Worm (Caenorhabditis elegans): ENCODE measurements around the gene par-3.

Gene par-3

DNA sequence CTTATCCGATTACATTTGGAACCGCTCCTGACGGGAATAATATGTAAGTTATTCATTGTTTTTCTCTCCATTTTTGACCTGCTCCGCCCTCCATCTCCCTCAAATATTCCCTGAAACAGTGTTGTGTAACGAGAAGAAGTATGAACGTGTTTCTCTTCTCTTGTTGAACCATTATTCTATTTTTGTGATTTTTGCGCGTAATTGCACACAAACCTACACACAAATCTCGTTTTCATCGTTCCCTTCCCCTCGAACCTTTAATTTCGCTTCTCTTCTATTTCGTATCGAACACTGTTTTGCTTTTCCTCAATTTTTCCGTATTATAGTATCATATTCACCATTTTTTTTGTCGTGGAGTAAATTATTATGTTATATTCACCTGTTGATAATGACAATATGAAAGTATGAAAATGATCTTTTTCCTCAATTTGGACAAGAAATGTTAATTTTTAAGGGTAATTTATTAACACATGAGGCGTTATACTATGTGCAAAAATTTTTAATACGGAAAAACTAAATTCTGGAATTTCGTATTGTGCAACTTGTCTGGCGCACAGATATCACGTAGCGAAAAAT, 53.2 kb downstream of the par-3 start:
- TF ChIP-seq blmp-1 (tag; optimal IDR thresholded peaks at IDR 0.05) = no peak

DNA sequence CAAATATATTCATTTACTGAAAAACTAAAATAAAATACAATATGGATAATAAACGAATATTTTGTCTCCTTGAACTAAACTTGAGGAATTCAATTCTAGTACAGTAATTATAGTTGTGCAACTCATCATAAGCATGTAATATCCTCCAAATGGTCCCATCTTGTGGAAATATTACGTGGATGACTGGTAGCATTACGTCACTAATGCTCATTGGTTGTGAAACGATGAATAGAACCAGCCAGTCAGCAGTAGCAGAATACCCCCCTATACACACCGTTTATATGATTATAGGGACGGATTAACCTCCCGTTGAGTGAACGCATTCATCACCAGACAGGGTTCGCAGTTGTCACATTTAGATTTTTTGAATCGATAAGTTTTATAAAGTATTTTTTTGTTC, 54.4 kb downstream of the par-3 start:
- TF ChIP-seq nhr-237 (tag; optimal IDR thresholded peaks at IDR 0.05) (no peak), zip-8 (tag; optimal IDR thresholded peaks at IDR 0.05) (peak; percentile 89), nhr-28 (tag; optimal IDR thresholded peaks at IDR 0.05) (no peak), unc-120 (tag; optimal IDR thresholded peaks at IDR 0.05; ENCODE audit: poor library complexity, severe bottlenecking) (no peak), unc-39 (tag; optimal IDR thresholded peaks at IDR 0.05) (no peak), nhr-2 (tag; optimal IDR thresholded peaks at IDR 0.05) (peak; percentile 91), tbx-8 (GFP tag; optimal IDR thresholded peaks at IDR 0.05) (no peak), sem-2 (GFP tag; optimal IDR thresholded peaks at IDR 0.05) (no peak), ceh-39 (tag; optimal IDR thresholded peaks at IDR 0.05) (peak; percentile 50), elt-1 (tag; optimal IDR thresholded peaks at IDR 0.05; ENCODE audit: borderline replicate concordance, insufficient read depth) (no peak), bed-3 (GFP tag; optimal IDR thresholded peaks at IDR 0.05) (no peak), cnd-1 (tag; optimal IDR thresholded peaks at IDR 0.05) (no peak), nhr-12 (tag; optimal IDR thresholded peaks at IDR 0.05) (no peak), nhr-76 (tag; optimal IDR thresholded peaks at IDR 0.05) (no peak), hlh-1 (tag; optimal IDR thresholded peaks at IDR 0.05) (no peak), ztf-11 (tag; optimal IDR thresholded peaks at IDR 0.05) (peak; percentile 6), M03D4.4 (tag; optimal IDR thresholded peaks at IDR 0.05) (no peak), flh-1 (GFP tag; optimal IDR thresholded peaks at IDR 0.05) (no peak), mep-1 (tag; optimal IDR thresholded peaks at IDR 0.05) (no peak), ces-1 (GFP tag; optimal IDR thresholded peaks at IDR 0.05) (peak; percentile 26), ceh-43 (GFP tag; optimal IDR thresholded peaks at IDR 0.05) (no peak), unc-62 (GFP tag; optimal IDR thresholded peaks at IDR 0.05) (peak; percentile 23), lin-13 (tag; optimal IDR thresholded peaks at IDR 0.05) (no peak), drap-1 (GFP tag; optimal IDR thresholded peaks at IDR 0.05) (no peak)

DNA sequence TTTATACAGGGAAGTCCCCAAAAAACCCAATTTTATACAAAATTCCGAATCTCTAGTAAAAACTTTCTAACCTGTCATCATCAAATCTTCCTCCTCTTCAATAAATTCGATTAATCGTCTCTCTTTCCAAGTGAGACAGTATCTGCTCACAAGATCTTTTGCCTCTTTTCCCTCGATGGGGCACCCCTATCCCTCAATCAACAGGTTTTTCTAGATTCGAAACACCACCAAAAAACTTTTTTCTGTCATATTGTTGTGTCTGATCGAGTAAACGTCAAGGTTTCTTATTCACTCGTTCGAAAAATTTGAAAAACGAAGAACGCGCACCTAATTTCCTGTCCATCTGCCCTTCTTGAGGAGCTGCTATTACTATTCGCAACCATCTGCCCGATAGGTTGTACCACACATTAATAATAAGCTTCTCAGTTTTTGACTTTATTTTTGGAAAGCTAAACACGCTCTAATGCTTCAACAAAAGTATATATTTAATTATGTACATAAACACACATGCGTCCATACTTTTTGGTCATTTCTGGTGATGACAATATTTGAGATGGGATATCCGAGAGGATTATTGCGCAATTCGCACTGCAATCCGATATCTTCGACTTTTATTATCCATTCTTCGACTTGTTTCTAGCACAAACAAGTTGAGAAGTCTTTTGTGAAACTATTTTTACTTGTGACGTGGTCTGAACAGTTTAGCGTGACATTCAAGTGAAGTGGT, 55.2 kb downstream of the par-3 start:
- TF ChIP-seq blmp-1 (tag; optimal IDR thresholded peaks at IDR 0.05) (no peak), nhr-2 (tag; optimal IDR thresholded peaks at IDR 0.05) (peak; percentile 54), ceh-43 (GFP tag; optimal IDR thresholded peaks at IDR 0.05) (no peak), nhr-12 (tag; optimal IDR thresholded peaks at IDR 0.05) (no peak), ceh-83 (GFP tag; optimal IDR thresholded peaks at IDR 0.05) (no peak), sptf-1 (tag; optimal IDR thresholded peaks at IDR 0.05) (no peak), elt-1 (tag; optimal IDR thresholded peaks at IDR 0.05; ENCODE audit: borderline replicate concordance, insufficient read depth) (no peak), ces-1 (GFP tag; optimal IDR thresholded peaks at IDR 0.05) (peak; percentile 42), flh-1 (GFP tag; optimal IDR thresholded peaks at IDR 0.05) (no peak), unc-62 (GFP tag; optimal IDR thresholded peaks at IDR 0.05) (no peak), tbx-8 (GFP tag; optimal IDR thresholded peaks at IDR 0.05) (no peak), nhr-28 (tag; optimal IDR thresholded peaks at IDR 0.05) (no peak), elt-3 (tag; optimal IDR thresholded peaks at IDR 0.05) (no peak), lsy-2 (tag; optimal IDR thresholded peaks at IDR 0.05) (no peak), mls-2 (tag; optimal IDR thresholded peaks at IDR 0.05) (no peak), mab-5 (tag; optimal IDR thresholded peaks at IDR 0.05) (no peak), ham-2 (GFP tag; optimal IDR thresholded peaks at IDR 0.05) (no peak), sem-2 (GFP tag; optimal IDR thresholded peaks at IDR 0.05) (no peak), ceh-39 (tag; optimal IDR thresholded peaks at IDR 0.05) (no peak), ztf-11 (tag; optimal IDR thresholded peaks at IDR 0.05) (no peak), bed-3 (GFP tag; optimal IDR thresholded peaks at IDR 0.05) (no peak), drap-1 (GFP tag; optimal IDR thresholded peaks at IDR 0.05) (no peak), M03D4.4 (tag; optimal IDR thresholded peaks at IDR 0.05) (no peak), zip-8 (tag; optimal IDR thresholded peaks at IDR 0.05) (peak; percentile 90), hlh-1 (tag; optimal IDR thresholded peaks at IDR 0.05) (no peak), snpc-4 (tag; optimal IDR thresholded peaks at IDR 0.05) (no peak), nhr-237 (tag; optimal IDR thresholded peaks at IDR 0.05) (no peak), lin-32 (GFP tag; optimal IDR thresholded peaks at IDR 0.05) (peak; percentile 3), unc-39 (tag; optimal IDR thresholded peaks at IDR 0.05) (no peak), pha-4 (tag; optimal IDR thresholded peaks at IDR 0.05) (no peak), lin-13 (tag; optimal IDR thresholded peaks at IDR 0.05) (no peak), nhr-76 (tag; optimal IDR thresholded peaks at IDR 0.05) (no peak), mep-1 (tag; optimal IDR thresholded peaks at IDR 0.05) (no peak), cnd-1 (tag; optimal IDR thresholded peaks at IDR 0.05) (peak; percentile 3), unc-120 (tag; optimal IDR thresholded peaks at IDR 0.05; ENCODE audit: poor library complexity, severe bottlenecking) (no peak)

Measured in whole organism, mixed stage, embryonic.